Fruit fly (Drosophila melanogaster) whole organism, wandering third instar larva: ENCODE data around the gene PsGEF.

Experiments used
- Abd-B ChIP-seq: fragments of >200 bp; optimal IDR thresholded peaks from 2 replicates; lab custom pipeline; 2017; ENCODE audit warnings: missing biosample characterization, missing genetic modification characterization
- CG32264 ChIP-seq: fragments of 200-800 bp; sonication (Bioruptor generic); optimal IDR thresholded peaks from 2 replicates; lab custom pipeline; 2016; ENCODE audit warnings: missing biosample characterization, missing genetic modification characterization
- CG9705 ChIP-seq: fragments of 200-800 bp; sonication (Bioruptor generic); optimal IDR thresholded peaks from 2 replicates; lab custom pipeline; 2018; ENCODE audit warnings: missing biosample characterization, mild to moderate bottlenecking, missing genetic modification characterization
- CrebA ChIP-seq: fragments of 200-800 bp; sonication (Bioruptor generic); optimal IDR thresholded peaks from 2 replicates; lab custom pipeline; 2016; ENCODE audit warnings: missing biosample characterization, mild to moderate bottlenecking, missing genetic modification characterization, borderline replicate concordance
- Dfd ChIP-seq: fragments of >200 bp; optimal IDR thresholded peaks from 2 replicates; lab custom pipeline; 2017; ENCODE audit warnings: missing biosample characterization, missing genetic modification characterization
- Dif ChIP-seq: fragments of 200-275, 200-300 bp; sonication (Bioruptor generic); optimal IDR thresholded peaks from 2 replicates; lab custom pipeline; 2018; ENCODE audit warnings: missing biosample characterization, missing genetic modification characterization; ENCODE audit not compliant: partially characterized antibody
- GATAd ChIP-seq: sonication (Bioruptor generic); optimal IDR thresholded peaks from 2 replicates; lab custom pipeline; 2016; ENCODE audit warnings: missing biosample characterization, missing genetic modification characterization
- HLH106 ChIP-seq: fragments of 200-800 bp; optimal IDR thresholded peaks from 3 replicates; lab custom pipeline; 2019; ENCODE audit warnings: missing biosample characterization, mild to moderate bottlenecking, missing genetic modification characterization, moderate library complexity
- Hnf4 ChIP-seq: fragments of 200-800 bp; sonication (Bioruptor generic); optimal IDR thresholded peaks from 2 replicates; lab custom pipeline; 2016; ENCODE audit warnings: missing biosample characterization, mild to moderate bottlenecking, missing genetic modification characterization
- Hr78 ChIP-seq: fragments of >200 bp; optimal IDR thresholded peaks from 2 replicates; lab custom pipeline; 2017; ENCODE audit warnings: missing biosample characterization, missing genetic modification characterization
- Hr83 ChIP-seq: fragments of 200-300 bp; sonication (Bioruptor generic); optimal IDR thresholded peaks from 2 replicates; lab custom pipeline; 2016; ENCODE audit warnings: missing biosample characterization, mild to moderate bottlenecking, missing genetic modification characterization, moderate library complexity; ENCODE audit not compliant: poor library complexity, severe bottlenecking
- Jra ChIP-seq: sonication (Bioruptor generic); optimal IDR thresholded peaks from 2 replicates; lab custom pipeline; 2016; ENCODE audit warnings: missing biosample characterization, missing genetic modification characterization
- Mio ChIP-seq: sonication (Bioruptor generic); optimal IDR thresholded peaks from 2 replicates; lab custom pipeline; 2016; ENCODE audit warnings: missing biosample characterization, missing genetic modification characterization
- Myc ChIP-seq: fragments of >200 bp; optimal IDR thresholded peaks from 2 replicates; lab custom pipeline; 2017
- N ChIP-seq: fragments of >200 bp; optimal IDR thresholded peaks from 2 replicates; lab custom pipeline; 2018; ENCODE audit warnings: missing biosample characterization, missing external identifiers, missing genetic modification characterization
- OdsH ChIP-seq: fragments of 200-800 bp; sonication (Bioruptor generic); optimal IDR thresholded peaks from 2 replicates; lab custom pipeline; 2016; ENCODE audit warnings: missing biosample characterization, mild to moderate bottlenecking, missing genetic modification characterization
- Rel ChIP-seq, 2 experiments: fragments of 200-800 bp; sonication (Bioruptor generic) in 1 of 2; optimal IDR thresholded peaks; 2 replicates in 1 of 2; 3 replicates in 1 of 2; lab custom pipeline; 2016 to 2019; ENCODE audit warnings: mild to moderate bottlenecking in 2 of 2, missing biosample characterization in 2 of 2, missing genetic modification characterization in 2 of 2, moderate library complexity in 1 of 2
- Vsx2 ChIP-seq: fragments of 200-300, 225-300 bp; sonication (Bioruptor generic); optimal IDR thresholded peaks from 2 replicates; lab custom pipeline; 2018; ENCODE audit warnings: missing biosample characterization, missing genetic modification characterization; ENCODE audit not compliant: partially characterized antibody
- br ChIP-seq: fragments of 200-800 bp; sonication (Bioruptor generic); optimal IDR thresholded peaks from 2 replicates; lab custom pipeline; 2016; ENCODE audit warnings: missing biosample characterization, missing genetic modification characterization
- brk ChIP-seq: fragments of 200-800 bp; sonication (Bioruptor generic); optimal IDR thresholded peaks from 2 replicates; lab custom pipeline; 2016; ENCODE audit warnings: missing biosample characterization, mild to moderate bottlenecking, missing genetic modification characterization
- dl ChIP-seq, 2 experiments: fragments of 175-275, 200-275 bp in 1 of 2; fragments of 200-275 bp in 1 of 2; sonication (Bioruptor generic); optimal IDR thresholded peaks; lab custom pipeline; 2018; ENCODE audit warnings: mild to moderate bottlenecking in 2 of 2, missing biosample characterization in 2 of 2, missing genetic modification characterization in 2 of 2, moderate library complexity in 2 of 2; ENCODE audit not compliant: partially characterized antibody in 2 of 2, insufficient read depth in 1 of 2
- dmrt93B ChIP-seq: fragments of 200-800 bp; sonication (Bioruptor generic); optimal IDR thresholded peaks from 2 replicates; lab custom pipeline; 2018; ENCODE audit warnings: missing biosample characterization, mild to moderate bottlenecking, missing genetic modification characterization
- dsf ChIP-seq: sonication (Bioruptor generic); optimal IDR thresholded peaks from 2 replicates; lab custom pipeline; 2016; ENCODE audit warnings: missing biosample characterization, missing genetic modification characterization, borderline replicate concordance
- ey ChIP-seq: fragments of 200-800 bp; sonication (Bioruptor generic); optimal IDR thresholded peaks from 2 replicates; lab custom pipeline; 2016; ENCODE audit warnings: missing biosample characterization, missing genetic modification characterization
- foxo ChIP-seq, 2 experiments: fragments of 200-800 bp; sonication (Bioruptor generic); optimal IDR thresholded peaks; 2 replicates in 1 of 2; 3 replicates in 1 of 2; lab custom pipeline; 2016 to 2017; ENCODE audit warnings: missing biosample characterization in 2 of 2, missing genetic modification characterization in 2 of 2
- fru ChIP-seq: fragments of 200-800 bp; sonication (Bioruptor generic); optimal IDR thresholded peaks from 3 replicates; lab custom pipeline; 2016; ENCODE audit warnings: missing biosample characterization, mild to moderate bottlenecking, missing genetic modification characterization
- h ChIP-seq: fragments of 200-800 bp; sonication (Bioruptor generic); optimal IDR thresholded peaks from 3 replicates; lab custom pipeline; 2016; ENCODE audit warnings: missing biosample characterization, mild to moderate bottlenecking, missing genetic modification characterization
- jim ChIP-seq: fragments of 175-275, 200-325 bp; sonication (Bioruptor generic); optimal IDR thresholded peaks from 2 replicates; lab custom pipeline; 2016; ENCODE audit warnings: missing biosample characterization, mild to moderate bottlenecking, missing genetic modification characterization
- lola ChIP-seq: fragments of >200 bp; optimal IDR thresholded peaks from 2 replicates; lab custom pipeline; 2017; ENCODE audit warnings: missing biosample characterization, missing genetic modification characterization
- pan ChIP-seq: fragments of >200 bp; optimal IDR thresholded peaks from 2 replicates; lab custom pipeline; 2017
- psq ChIP-seq: fragments of 200-800 bp; sonication (Bioruptor generic); optimal IDR thresholded peaks from 3 replicates; lab custom pipeline; 2017; ENCODE audit warnings: missing biosample characterization, mild to moderate bottlenecking, missing genetic modification characterization, moderate library complexity
- rgr ChIP-seq: fragments of 200-800 bp; sonication (Bioruptor generic); optimal IDR thresholded peaks from 3 replicates; lab custom pipeline; 2016; ENCODE audit warnings: missing biosample characterization, mild to moderate bottlenecking, missing genetic modification characterization
- sage ChIP-seq: fragments of 200-800 bp; sonication (Bioruptor generic); optimal IDR thresholded peaks from 2 replicates; lab custom pipeline; 2016; ENCODE audit warnings: missing biosample characterization, mild to moderate bottlenecking, missing genetic modification characterization
- sv ChIP-seq: fragments of 200-800 bp; sonication (Bioruptor generic); optimal IDR thresholded peaks from 3 replicates; lab custom pipeline; 2016; ENCODE audit warnings: missing biosample characterization, missing genetic modification characterization
- tai ChIP-seq: sonication (Bioruptor generic); optimal IDR thresholded peaks from 2 replicates; lab custom pipeline; 2016; ENCODE audit warnings: missing biosample characterization, missing genetic modification characterization
- usp ChIP-seq: fragments of >200 bp; optimal IDR thresholded peaks from 2 replicates; lab custom pipeline; 2017; ENCODE audit warnings: missing biosample characterization, missing genetic modification characterization
- woc ChIP-seq: sonication (Bioruptor generic); optimal IDR thresholded peaks from 2 replicates; lab custom pipeline; 2016; ENCODE audit warnings: missing biosample characterization, mild to moderate bottlenecking, missing genetic modification characterization

Gene PsGEF

dm6 chrX:2326828-2327227 lies 60.6 kb downstream of the PsGEF start, which contains the start of gene CG2854:
Gene CG2854 (plus strand): TSS chrX:2327128.
- TF ChIP-seq h (GFP tag; lab: Kevin White, UChicago) (no peak), rgr (GFP tag; lab: Kevin White, UChicago) (no peak), CrebA (GFP tag; lab: Kevin White, UChicago) (no peak), psq (GFP tag; lab: Kevin White, UChicago) (no peak), Dif (GFP tag; lab: Kevin White, UChicago) (no peak), tai (GFP tag; lab: Kevin White, UChicago) (no peak), Myc (lab: Kevin White, UChicago) (no peak), N (GFP tag; lab: Kevin White, UChicago) (no peak), dmrt93B (GFP tag; lab: Kevin White, UChicago) (no peak), fru (GFP tag; lab: Kevin White, UChicago) (no peak), ey (GFP tag; lab: Kevin White, UChicago) (no peak), OdsH (GFP tag; lab: Kevin White, UChicago) (no peak), Hnf4 (GFP tag; lab: Kevin White, UChicago) (no peak), sv (GFP tag; lab: Kevin White, UChicago) (no peak), usp (no peak), woc (GFP tag; lab: Kevin White, UChicago) (no peak), CG32264 (no peak), Hr78 (no peak), Dfd (GFP tag; lab: Kevin White, UChicago) (no peak)

dm6 chrX:2325658-2326245 lies 61.7 kb downstream of the PsGEF start, which contains the start of gene CG14050:
Gene CG14050 (minus strand): TSS chrX:2326217.
- TF ChIP-seq fru (GFP tag; lab: Kevin White, UChicago) = peak; percentile 26
- no peak for TF ChIP-seq dsf (GFP tag; lab: Kevin White, UChicago)
- peak in 1 of 2 experiments; percentile 20 for TF ChIP-seq foxo (GFP tag; optimal IDR thresholded peaks at IDR 0.05; lab: Kevin White, UChicago)

dm6 chrX:2323661-2324293 lies 63.7 kb downstream of the PsGEF start:
- TF ChIP-seq psq (GFP tag; lab: Kevin White, UChicago) (peak; percentile 20), h (GFP tag; lab: Kevin White, UChicago) (no peak), foxo (GFP tag; optimal IDR thresholded peaks at IDR 0.05; lab: Kevin White, UChicago) (peak in 1 of 2 experiments; percentile 5)

- TF ChIP-seq rgr (GFP tag; lab: Kevin White, UChicago) = peak; percentile 95
- peak; percentile 92 for TF ChIP-seq Jra (GFP tag; lab: Kevin White, UChicago)
- TF ChIP-seq dl (GFP tag; optimal IDR thresholded peaks at IDR 0.05; lab: Kevin White, UChicago; ENCODE audit: insufficient read depth in 1 of 2, partially characterized antibody in 2 of 2) = no peak
- TF ChIP-seq Dif (GFP tag; lab: Kevin White, UChicago) = no peak
- TF ChIP-seq pan (lab: Kevin White, UChicago) = no peak
- peak; percentile 95 for TF ChIP-seq fru (GFP tag; lab: Kevin White, UChicago)
- TF ChIP-seq foxo (GFP tag; optimal IDR thresholded peaks at IDR 0.05; lab: Kevin White, UChicago) = peak; percentile 77 to 95
- peak; percentile 93 for TF ChIP-seq sage (GFP tag; lab: Kevin White, UChicago)
- TF ChIP-seq OdsH (GFP tag; lab: Kevin White, UChicago) = peak; percentile 93
- TF ChIP-seq ey (GFP tag; lab: Kevin White, UChicago) = peak; percentile 97
- peak; percentile 93 for TF ChIP-seq psq (GFP tag; lab: Kevin White, UChicago)
- no peak for TF ChIP-seq Hr78
- TF ChIP-seq CG32264 = peak; percentile 88
- no peak for TF ChIP-seq Abd-B (GFP tag; lab: Kevin White, UChicago)
- TF ChIP-seq br (GFP tag; lab: Kevin White, UChicago) = peak; percentile 96
- TF ChIP-seq Hnf4 (GFP tag; lab: Kevin White, UChicago) = peak; percentile 98
- TF ChIP-seq HLH106 (tag; lab: Kevin White, UChicago) = peak; percentile 93
- TF ChIP-seq sv (GFP tag; lab: Kevin White, UChicago) = peak; percentile 29
- no peak for TF ChIP-seq N (GFP tag; lab: Kevin White, UChicago)
- TF ChIP-seq brk (GFP tag; lab: Kevin White, UChicago) = peak; percentile 88
- TF ChIP-seq Rel (GFP tag; optimal IDR thresholded peaks at IDR 0.05; lab: Kevin White, UChicago) = peak; percentile 77
- TF ChIP-seq Rel (tag; optimal IDR thresholded peaks at IDR 0.05; lab: Kevin White, UChicago) = peak; percentile 57
- TF ChIP-seq GATAd (GFP tag; lab: Kevin White, UChicago) = peak; percentile 84
- TF ChIP-seq dmrt93B (GFP tag; lab: Kevin White, UChicago) = peak; percentile 94
- TF ChIP-seq Vsx2 (GFP tag; lab: Kevin White, UChicago) = no peak
- TF ChIP-seq CrebA (GFP tag; lab: Kevin White, UChicago) = no peak
- peak; percentile 83 for TF ChIP-seq CG9705
- no peak for TF ChIP-seq lola (GFP tag; lab: Kevin White, UChicago)
- TF ChIP-seq h (GFP tag; lab: Kevin White, UChicago) = peak; percentile 96
- peak; percentile 97 for TF ChIP-seq tai (GFP tag; lab: Kevin White, UChicago)
- TF ChIP-seq Hr83 = peak; percentile 94
- peak; percentile 77 for TF ChIP-seq jim (GFP tag; lab: Kevin White, UChicago)
- peak; percentile 80 for TF ChIP-seq Mio (GFP tag; lab: Kevin White, UChicago)
- peak; percentile 85 for TF ChIP-seq dsf (GFP tag; lab: Kevin White, UChicago)
- no peak for TF ChIP-seq usp
Measured at dm6 chrX:2321900-2322555, 65.4 kb downstream of the PsGEF start.
